Worm (Caenorhabditis elegans) whole organism, L2 larva: ENCODE data around the gene Y110A2AL.7.

Experiments used
- ZK546.5 ChIP-seq: sonication (generic microtip); optimal IDR thresholded peaks from 2 replicates; lab custom pipeline; 2017; ENCODE audit warnings: missing biosample characterization, missing genetic modification characterization
- elt-3 ChIP-seq: sonication (generic microtip); optimal IDR thresholded peaks from 2 replicates; lab custom pipeline; 2017; ENCODE audit warnings: missing biosample characterization, missing genetic modification characterization
- unc-62 ChIP-seq: fragments of 150-350 bp; optimal IDR thresholded peaks from 2 replicates; lab custom pipeline; 2014; ENCODE audit warnings: missing biosample characterization, missing genetic modification reagents, missing genetic modification characterization
- zag-1 ChIP-seq: fragments of 150-350 bp; optimal IDR thresholded peaks from 2 replicates; lab custom pipeline; 2014; ENCODE audit warnings: missing biosample characterization, missing genetic modification characterization

ce11 chrII:2797951-2798350 is 45.0 kb downstream of the Y110A2AL.7 start:
- TF ChIP-seq unc-62 (GFP tag; lab: Kevin White, UChicago), result no peak
- no peak for TF ChIP-seq elt-3 (tag; lab: Kevin White, UChicago)
- TF ChIP-seq zag-1 (tag; lab: Kevin White, UChicago), result no peak
- TF ChIP-seq ZK546.5 (tag; lab: Kevin White, UChicago), result no peak
